Worm (Caenorhabditis elegans): ENCODE measurements around the gene hbl-1.
A peak's percentile ranks its signal among the peaks of the same experiment; 100 is the strongest.

Gene hbl-1

ce11 chrX:5786193-5786592 lies 35.7 kb upstream of the hbl-1 start, which contains the start of gene F46G11.6:
F46G11.6 (plus strand) TSS chrX:5786493.
- no peak for TF ChIP-seq peb-1 (tag; optimal IDR thresholded peaks at IDR 0.05)
- TF ChIP-seq R02D3.7 (tag; optimal IDR thresholded peaks at IDR 0.05): no peak

- TF ChIP-seq lin-11 (tag; optimal IDR thresholded peaks at IDR 0.05) (no peak), nhr-21 (tag; optimal IDR thresholded peaks at IDR 0.05) (peak; percentile 61)
Observed at ce11 chrX:5787861-5788260, 34.1 kb upstream of the hbl-1 start, which contains the start of gene F46G11.2. F46G11.2 (plus strand) TSS chrX:5788161.

- TF ChIP-seq unc-62 (GFP tag; optimal IDR thresholded peaks at IDR 0.05) (no peak), nhr-12 (tag; optimal IDR thresholded peaks at IDR 0.05) (no peak), mdl-1 (tag; optimal IDR thresholded peaks at IDR 0.05) (no peak), nhr-25 (tag; optimal IDR thresholded peaks at IDR 0.05) (no peak), ztf-1 (GFP tag; conservative IDR thresholded peaks at IDR 0.05) (no peak), R02D3.7 (tag; optimal IDR thresholded peaks at IDR 0.05) (no peak), alr-1 (tag; optimal IDR thresholded peaks at IDR 0.05) (no peak), blmp-1 (tag; optimal IDR thresholded peaks at IDR 0.05; ENCODE audit: insufficient read depth) (no peak), lin-13 (GFP tag; optimal IDR thresholded peaks at IDR 0.05) (no peak), unc-39 (tag; optimal IDR thresholded peaks at IDR 0.05) (no peak), dmd-4 (tag; optimal IDR thresholded peaks at IDR 0.05) (no peak), ceh-16 (tag; optimal IDR thresholded peaks at IDR 0.05) (no peak), ztf-4 (tag; optimal IDR thresholded peaks at IDR 0.05) (no peak), C34F6.9 (tag; optimal IDR thresholded peaks at IDR 0.05) (no peak), crh-2 (tag; optimal IDR thresholded peaks at IDR 0.05) (no peak), zag-1 (tag; optimal IDR thresholded peaks at IDR 0.05) (no peak), fos-1 (tag; optimal IDR thresholded peaks at IDR 0.05) (no peak)
Observed at ce11 chrX:5790915-5791314, 31.0 kb upstream of the hbl-1 start, which contains the start of gene twnk-1. twnk-1 (plus strand) TSS chrX:5791215.

ce11 chrX:5794432-5794831 lies 27.5 kb upstream of the hbl-1 start:
- no peak for TF ChIP-seq blmp-1 (tag; optimal IDR thresholded peaks at IDR 0.05; ENCODE audit: insufficient read depth)
- TF ChIP-seq snpc-4 (tag; optimal IDR thresholded peaks at IDR 0.05): no peak
- no peak for TF ChIP-seq zag-1 (tag; optimal IDR thresholded peaks at IDR 0.05)
- no peak for TF ChIP-seq dmd-4 (tag; optimal IDR thresholded peaks at IDR 0.05)

ce11 chrX:5798690-5799089 lies 23.3 kb upstream of the hbl-1 start, which contains the start of gene F46G11.4:
F46G11.4 (minus strand) TSS chrX:5798790.
- TF ChIP-seq peb-1 (tag; optimal IDR thresholded peaks at IDR 0.05): no peak
- TF ChIP-seq nhr-77 (tag; optimal IDR thresholded peaks at IDR 0.05): no peak
- TF ChIP-seq nhr-129 (tag; optimal IDR thresholded peaks at IDR 0.05): no peak
- TF ChIP-seq sem-4 (tag; optimal IDR thresholded peaks at IDR 0.05): no peak
- TF ChIP-seq crh-2 (tag; optimal IDR thresholded peaks at IDR 0.05): no peak
- no peak for TF ChIP-seq blmp-1 (tag; optimal IDR thresholded peaks at IDR 0.05; ENCODE audit: insufficient read depth)
- no peak for TF ChIP-seq sma-9 (GFP tag; optimal IDR thresholded peaks at IDR 0.05)
- no peak for TF ChIP-seq sma-9 (tag; optimal IDR thresholded peaks at IDR 0.05)
- TF ChIP-seq snpc-4 (tag; optimal IDR thresholded peaks at IDR 0.05): no peak
- no peak for TF ChIP-seq aly-2 (tag; optimal IDR thresholded peaks at IDR 0.05)
- no peak for TF ChIP-seq nhr-6 (tag; optimal IDR thresholded peaks at IDR 0.05)
- no peak for TF ChIP-seq nhr-237 (tag; optimal IDR thresholded peaks at IDR 0.05)
- no peak for TF ChIP-seq mbf-1 (tag; optimal IDR thresholded peaks at IDR 0.05)
- no peak for TF ChIP-seq unc-62 (GFP tag; optimal IDR thresholded peaks at IDR 0.05)
- no peak for TF ChIP-seq lsy-2 (tag; optimal IDR thresholded peaks at IDR 0.05)
- no peak for TF ChIP-seq nhr-10 (tag; optimal IDR thresholded peaks at IDR 0.05)
- TF ChIP-seq elt-3 (tag; optimal IDR thresholded peaks at IDR 0.05): no peak
- TF ChIP-seq lin-13 (GFP tag; optimal IDR thresholded peaks at IDR 0.05): no peak
- no peak for TF ChIP-seq nhr-12 (tag; optimal IDR thresholded peaks at IDR 0.05)
- no peak for TF ChIP-seq ceh-16 (tag; optimal IDR thresholded peaks at IDR 0.05)

ce11 chrX:5799229-5799628 lies 22.7 kb upstream of the hbl-1 start:
- no peak for TF ChIP-seq ztf-4 (tag; optimal IDR thresholded peaks at IDR 0.05)
- TF ChIP-seq sma-9 (GFP tag; optimal IDR thresholded peaks at IDR 0.05): peak; percentile 22
- no peak for TF ChIP-seq sma-9 (tag; optimal IDR thresholded peaks at IDR 0.05)
- peak; percentile 41 for TF ChIP-seq F13H6.1 (tag; optimal IDR thresholded peaks at IDR 0.05)
- no peak for TF ChIP-seq nhr-77 (tag; optimal IDR thresholded peaks at IDR 0.05)
- TF ChIP-seq unc-39 (tag; optimal IDR thresholded peaks at IDR 0.05): no peak
- TF ChIP-seq egl-27 (tag; optimal IDR thresholded peaks at IDR 0.05): no peak
- no peak for TF ChIP-seq lin-13 (GFP tag; optimal IDR thresholded peaks at IDR 0.05)
- TF ChIP-seq unc-62 (GFP tag; optimal IDR thresholded peaks at IDR 0.05): no peak
- no peak for TF ChIP-seq ceh-82 (tag; optimal IDR thresholded peaks at IDR 0.05)
- TF ChIP-seq mbf-1 (tag; optimal IDR thresholded peaks at IDR 0.05): no peak
- no peak for TF ChIP-seq fos-1 (tag; optimal IDR thresholded peaks at IDR 0.05)
- no peak for TF ChIP-seq ZK546.5 (tag; optimal IDR thresholded peaks at IDR 0.05)
- no peak for TF ChIP-seq snpc-4 (tag; optimal IDR thresholded peaks at IDR 0.05)
- peak; percentile 3 for TF ChIP-seq C34F6.9 (tag; optimal IDR thresholded peaks at IDR 0.05)
- TF ChIP-seq sma-3 (GFP tag; optimal IDR thresholded peaks at IDR 0.05): no peak
- TF ChIP-seq crh-2 (tag; optimal IDR thresholded peaks at IDR 0.05): no peak
- no peak for TF ChIP-seq lsy-2 (tag; optimal IDR thresholded peaks at IDR 0.05)
- no peak for TF ChIP-seq lin-39 (tag; optimal IDR thresholded peaks at IDR 0.05)
- no peak for TF ChIP-seq ztf-1 (GFP tag; conservative IDR thresholded peaks at IDR 0.05)
- TF ChIP-seq lin-11 (tag; optimal IDR thresholded peaks at IDR 0.05): no peak
- TF ChIP-seq peb-1 (tag; optimal IDR thresholded peaks at IDR 0.05): no peak
- TF ChIP-seq unc-55 (GFP tag; optimal IDR thresholded peaks at IDR 0.05): no peak
- TF ChIP-seq ceh-16 (tag; optimal IDR thresholded peaks at IDR 0.05): no peak
- no peak for TF ChIP-seq nhr-21 (tag; optimal IDR thresholded peaks at IDR 0.05)
